Fruit fly (Drosophila melanogaster) whole organism, pupa: ENCODE measurements around the gene Crys.

Source experiments
- CG12605 ChIP-seq: fragments of 200-800 bp; sonication (Bioruptor generic); IDR thresholded peaks from 2 replicates; pipeline ENCODE4 v1.3.6; 2022; ENCODE audit warnings: missing biosample characterization, missing genetic modification characterization
- CG13204 ChIP-seq: fragments of 200-800 bp; sonication (Bioruptor generic); optimal IDR thresholded peaks from 2 replicates; lab custom pipeline; 2018; ENCODE audit warnings: missing biosample characterization, mild to moderate bottlenecking, missing genetic modification characterization, moderate library complexity
- CG34367 ChIP-seq: fragments of 200-800 bp; sonication (Bioruptor generic); optimal IDR thresholded peaks from 2 replicates; lab custom pipeline; 2018; ENCODE audit warnings: missing biosample characterization, mild to moderate bottlenecking, missing genetic modification characterization
- CG4496 ChIP-seq: fragments of 200-800 bp; sonication (Bioruptor generic); IDR thresholded peaks from 3 replicates; pipeline ENCODE4 v1.3.6; 2022; ENCODE audit warnings: missing biosample characterization, missing genetic modification characterization
- CG9948 ChIP-seq: fragments of 200-800 bp; sonication (Bioruptor generic); optimal IDR thresholded peaks from 2 replicates; lab custom pipeline; 2018; ENCODE audit warnings: missing biosample characterization, mild to moderate bottlenecking, missing genetic modification characterization, moderate library complexity
- D1 ChIP-seq: fragments of 200-800 bp; sonication (Bioruptor generic); optimal IDR thresholded peaks from 2 replicates; lab custom pipeline; 2018; ENCODE audit warnings: missing biosample characterization, mild to moderate bottlenecking, missing genetic modification characterization, moderate library complexity
- EcR ChIP-seq: fragments of 200-800 bp; sonication (Bioruptor generic); optimal IDR thresholded peaks from 3 replicates; lab custom pipeline; 2019; ENCODE audit warnings: missing biosample characterization, missing genetic modification characterization, mild to moderate bottlenecking, moderate library complexity, missing genetic modification reagents
- Ets98B ChIP-seq: fragments of 200-800 bp; sonication (Bioruptor generic); IDR thresholded peaks from 2 replicates; pipeline ENCODE4 v1.3.6; 2022; ENCODE audit warnings: missing biosample characterization, missing genetic modification characterization
- Pif1A ChIP-seq: fragments of 200-800 bp; sonication (Bioruptor generic); optimal IDR thresholded peaks from 3 replicates; lab custom pipeline; 2016; ENCODE audit warnings: missing biosample characterization, missing genetic modification characterization
- Pif1B ChIP-seq: fragments of 200-800 bp; sonication (Bioruptor generic); optimal IDR thresholded peaks from 3 replicates; lab custom pipeline; 2016; ENCODE audit warnings: missing biosample characterization, missing genetic modification characterization
- Snoo ChIP-seq: fragments of 200-800 bp; sonication (Bioruptor generic); optimal IDR thresholded peaks from 3 replicates; lab custom pipeline; 2017; ENCODE audit warnings: missing biosample characterization, mild to moderate bottlenecking, missing genetic modification characterization, inconsistent platforms
- fd96Ca ChIP-seq: fragments of 200-800 bp; sonication (Bioruptor generic); IDR thresholded peaks from 3 replicates; pipeline ENCODE4 v1.3.6; 2022; ENCODE audit warnings: missing biosample characterization, missing genetic modification characterization
- gl ChIP-seq: fragments of 200-800 bp; sonication (Bioruptor generic); optimal IDR thresholded peaks from 2 replicates; lab custom pipeline; 2018; ENCODE audit warnings: missing biosample characterization, mild to moderate bottlenecking, missing genetic modification characterization
- rn ChIP-seq: fragments of 200-800 bp; sonication (Bioruptor generic); IDR thresholded peaks from 2 replicates; pipeline ENCODE4 v1.3.6; 2022; ENCODE audit warnings: missing biosample characterization, missing genetic modification characterization

dm6 chr2L:11942265-11942664 lies 1.7 kb upstream of the Crys start:
- TF ChIP-seq EcR (GFP tag; lab: Kevin White, UChicago) (no peak), gl (tag; lab: Kevin White, UChicago) (no peak), rn (GFP tag; lab: Robert Waterston, UW) (no peak), Ets98B (0 out of 2 replicates have a peak, but pooled peaks have one; percentile 5), Pif1B (GFP tag; lab: Kevin White, UChicago) (no peak), CG13204 (GFP tag; lab: Kevin White, UChicago) (no peak), CG12605 (GFP tag; lab: Robert Waterston, UW) (no peak), D1 (no peak), fd96Ca (GFP tag; lab: Robert Waterston, UW) (no peak), Snoo (no peak), CG9948 (tag; lab: Kevin White, UChicago) (no peak), CG34367 (tag; lab: Kevin White, UChicago) (no peak), Pif1A (no peak), CG4496 (GFP tag; lab: Robert Waterston, UW) (peak; percentile 52; the same call in 1 of the 3 replicates)
